Worm (Caenorhabditis elegans): ENCODE results near the gene F54F7.10.

- TF ChIP-seq nhr-11 (tag; optimal IDR thresholded peaks at IDR 0.05) (no peak), blmp-1 (tag; optimal IDR thresholded peaks at IDR 0.05) (no peak)
Measured at ce11 chrX:11852494-11852893, 10.9 kb upstream of the F54F7.10 start, which contains the start of gene xtr-1.
